Worm (Caenorhabditis elegans) whole organism, L3 larva: Measurements from ENCODE around the gene elo-1.

Experiments used
- R02D3.7 ChIP-seq: fragments of 150-350 bp; optimal IDR thresholded peaks from 2 replicates; lab custom pipeline; 2014; ENCODE audit warnings: missing biosample characterization, missing genetic modification characterization
- aly-2 ChIP-seq: fragments of 150-350 bp; optimal IDR thresholded peaks from 2 replicates; lab custom pipeline; 2014; ENCODE audit warnings: missing biosample characterization, missing genetic modification characterization
- daf-12 ChIP-seq: fragments of 150-350 bp; optimal IDR thresholded peaks from 2 replicates; lab custom pipeline; 2014; ENCODE audit warnings: missing biosample characterization, missing genetic modification reagents, missing genetic modification characterization
- eor-1 ChIP-seq, 2 experiments: fragments of 150-350 bp; optimal IDR thresholded peaks; 2 replicates each; lab custom pipeline; 2014 to 2018; ENCODE audit warnings: missing biosample characterization in 2 of 2, missing genetic modification characterization in 2 of 2
- fos-1 ChIP-seq: fragments of 150-350 bp; optimal IDR thresholded peaks from 2 replicates; lab custom pipeline; 2014; ENCODE audit warnings: missing biosample characterization, missing genetic modification characterization
- jun-1 ChIP-seq: fragments of 150-350 bp; optimal IDR thresholded peaks from 2 replicates; lab custom pipeline; 2014; ENCODE audit warnings: missing biosample characterization, missing genetic modification reagents, missing genetic modification characterization
- nhr-237 ChIP-seq: fragments of 150-350 bp; optimal IDR thresholded peaks from 2 replicates; lab custom pipeline; 2014; ENCODE audit warnings: missing biosample characterization, missing genetic modification characterization
- nhr-76 ChIP-seq: fragments of 150-350 bp; sonication (generic microtip); optimal IDR thresholded peaks from 5 replicates; lab custom pipeline; 2014; ENCODE audit warnings: missing biosample characterization, missing genetic modification characterization
- pqm-1 ChIP-seq: fragments of 150-350 bp; optimal IDR thresholded peaks from 2 replicates; lab custom pipeline; 2017; ENCODE audit warnings: missing biosample characterization, missing genetic modification characterization, inconsistent platforms

DNA sequence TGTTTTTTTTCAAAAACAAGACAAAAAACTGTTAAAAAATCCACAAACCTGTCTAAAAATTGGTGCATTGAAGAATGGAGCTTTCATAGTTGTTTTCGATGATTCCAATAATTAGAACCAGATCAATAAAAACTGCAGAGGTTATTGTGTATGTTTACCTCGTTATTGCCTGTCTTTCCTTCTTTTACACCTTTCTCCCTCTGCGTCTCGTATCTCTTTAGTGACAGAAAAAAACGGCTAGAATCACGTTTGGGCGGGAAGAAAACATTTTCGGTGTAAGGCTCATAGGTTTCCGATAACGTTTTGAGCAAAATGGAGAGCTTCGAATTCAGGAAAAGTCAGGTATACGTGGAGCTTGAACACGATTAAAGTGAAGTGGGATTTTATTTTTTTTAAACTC, 17.6 kb upstream of the elo-1 start, which contains the start of gene ethe-1:
- TF ChIP-seq jun-1 (tag; lab: Kevin White, UChicago), result no peak
- no peak for TF ChIP-seq eor-1 (tag; optimal IDR thresholded peaks at IDR 0.05; lab: Kevin White, UChicago)
- no peak for TF ChIP-seq nhr-237 (tag; lab: Kevin White, UChicago)
- TF ChIP-seq pqm-1, result no peak
- TF ChIP-seq daf-12 (tag; lab: Kevin White, UChicago), result no peak
- no peak for TF ChIP-seq fos-1 (tag; lab: Kevin White, UChicago)
- TF ChIP-seq nhr-76 (tag; lab: Kevin White, UChicago), result no peak
- TF ChIP-seq aly-2, result no peak
- no peak for TF ChIP-seq R02D3.7 (tag; lab: Kevin White, UChicago)
